Fruit fly (Drosophila melanogaster): ENCODE results near the gene Cyp4g1.

Cyp4g1 gene

dm6 chrX:499589-500041 is 30.5 kb upstream of the Cyp4g1 start:
- peak in 1 of 2 experiments; percentile 77 for TF ChIP-seq foxo (GFP tag; optimal IDR thresholded peaks at IDR 0.05)
- TF ChIP-seq sage (GFP tag; optimal IDR thresholded peaks at IDR 0.05), result no peak
- peak; percentile 77 for TF ChIP-seq Sp1 (GFP tag; optimal IDR thresholded peaks at IDR 0.05)
- peak; percentile 4 for TF ChIP-seq Jra (GFP tag; optimal IDR thresholded peaks at IDR 0.05)
- no peak for TF ChIP-seq usp (GFP tag; optimal IDR thresholded peaks at IDR 0.05)
- no peak for TF ChIP-seq Hr78 (GFP tag; optimal IDR thresholded peaks at IDR 0.05)
- no peak for TF ChIP-seq Myc (optimal IDR thresholded peaks at IDR 0.05)
- no peak for TF ChIP-seq Mio (GFP tag; optimal IDR thresholded peaks at IDR 0.05)
- TF ChIP-seq CG32264 (GFP tag; optimal IDR thresholded peaks at IDR 0.05), result peak; percentile 9
- TF ChIP-seq woc (GFP tag; optimal IDR thresholded peaks at IDR 0.05), result peak; percentile 83
- peak; percentile 82 for TF ChIP-seq h (GFP tag; optimal IDR thresholded peaks at IDR 0.05)
- no peak for TF ChIP-seq Hr83 (GFP tag; optimal IDR thresholded peaks at IDR 0.05; ENCODE audit: poor library complexity, severe bottlenecking)
- TF ChIP-seq Dfd (GFP tag; optimal IDR thresholded peaks at IDR 0.05), result no peak
- TF ChIP-seq Rel (GFP tag; optimal IDR thresholded peaks at IDR 0.05), result no peak
- peak; percentile 84 for TF ChIP-seq Rel (tag; optimal IDR thresholded peaks at IDR 0.05)
- TF ChIP-seq rgr (GFP tag; optimal IDR thresholded peaks at IDR 0.05), result peak; percentile 60
- no peak for TF ChIP-seq dsf (GFP tag; optimal IDR thresholded peaks at IDR 0.05; ENCODE audit: borderline replicate concordance)
- peak; percentile 47 for TF ChIP-seq dmrt93B (GFP tag; optimal IDR thresholded peaks at IDR 0.05)
- TF ChIP-seq psq (GFP tag; optimal IDR thresholded peaks at IDR 0.05), result peak; percentile 46
- peak; percentile 58 for TF ChIP-seq sv (GFP tag; optimal IDR thresholded peaks at IDR 0.05)
- no peak for TF ChIP-seq dl (GFP tag; optimal IDR thresholded peaks at IDR 0.05; ENCODE audit: insufficient read depth in 1 of 2, partially characterized antibody in 2 of 2)
- peak; percentile 46 for TF ChIP-seq CG9705 (GFP tag; optimal IDR thresholded peaks at IDR 0.05)
- TF ChIP-seq CrebA (GFP tag; optimal IDR thresholded peaks at IDR 0.05; ENCODE audit: borderline replicate concordance), result no peak
- no peak for TF ChIP-seq Abd-B (GFP tag; optimal IDR thresholded peaks at IDR 0.05)
- peak; percentile 71 for TF ChIP-seq ey (GFP tag; optimal IDR thresholded peaks at IDR 0.05)
- TF ChIP-seq Hnf4 (GFP tag; optimal IDR thresholded peaks at IDR 0.05), result peak; percentile 38
- peak; percentile 80 for TF ChIP-seq HLH106 (tag; optimal IDR thresholded peaks at IDR 0.05)
- peak; percentile 82 for TF ChIP-seq fru (GFP tag; optimal IDR thresholded peaks at IDR 0.05)
- no peak for TF ChIP-seq tai (GFP tag; optimal IDR thresholded peaks at IDR 0.05)
- no peak for TF ChIP-seq GATAd (GFP tag; optimal IDR thresholded peaks at IDR 0.05)
- TF ChIP-seq Dif (GFP tag; optimal IDR thresholded peaks at IDR 0.05; ENCODE audit: partially characterized antibody), result no peak
- peak; percentile 58 for TF ChIP-seq OdsH (GFP tag; optimal IDR thresholded peaks at IDR 0.05)
- no peak for TF ChIP-seq lola (GFP tag; optimal IDR thresholded peaks at IDR 0.05)
- no peak for TF ChIP-seq brk (GFP tag; optimal IDR thresholded peaks at IDR 0.05)
- TF ChIP-seq br (GFP tag; optimal IDR thresholded peaks at IDR 0.05), result peak; percentile 73
- TF ChIP-seq jim (GFP tag; optimal IDR thresholded peaks at IDR 0.05), result no peak
- TF ChIP-seq N (GFP tag; optimal IDR thresholded peaks at IDR 0.05), result no peak
- TF ChIP-seq Vsx2 (GFP tag; optimal IDR thresholded peaks at IDR 0.05; ENCODE audit: partially characterized antibody), result no peak

dm6 chrX:498924-499588 is 29.9 kb upstream of the Cyp4g1 start:
- TF ChIP-seq h (GFP tag; optimal IDR thresholded peaks at IDR 0.05), result peak; percentile 36
- no peak for TF ChIP-seq Rel (GFP tag; optimal IDR thresholded peaks at IDR 0.05)
- TF ChIP-seq Rel (tag; optimal IDR thresholded peaks at IDR 0.05), result peak; percentile 63
- no peak for TF ChIP-seq psq (GFP tag; optimal IDR thresholded peaks at IDR 0.05)
- TF ChIP-seq br (GFP tag; optimal IDR thresholded peaks at IDR 0.05), result no peak
- TF ChIP-seq foxo (GFP tag; optimal IDR thresholded peaks at IDR 0.05), result peak in 1 of 2 experiments; percentile 10
- TF ChIP-seq brk (GFP tag; optimal IDR thresholded peaks at IDR 0.05), result no peak

- TF ChIP-seq ey (GFP tag; optimal IDR thresholded peaks at IDR 0.05) (no peak), tai (GFP tag; optimal IDR thresholded peaks at IDR 0.05) (no peak), lola (GFP tag; optimal IDR thresholded peaks at IDR 0.05) (no peak), Mio (GFP tag; optimal IDR thresholded peaks at IDR 0.05) (no peak), br (GFP tag; optimal IDR thresholded peaks at IDR 0.05) (no peak), OdsH (GFP tag; optimal IDR thresholded peaks at IDR 0.05) (no peak), Jra (GFP tag; optimal IDR thresholded peaks at IDR 0.05) (no peak), dl (GFP tag; optimal IDR thresholded peaks at IDR 0.05; ENCODE audit: insufficient read depth in 1 of 2, partially characterized antibody in 2 of 2) (no peak)
These were observed 29.3 kb upstream of the Cyp4g1 start for dm6 chrX:498434-498833.

Data from whole organism, wandering third instar larva.